Worm (Caenorhabditis elegans) whole organism, L4 larva: ENCODE results near the gene C47E12.9.
A peak's percentile ranks its signal among the peaks of the same experiment; 100 is the strongest.

Experiments used
- F44E2.7 ChIP-seq: fragments of 200-800 bp; sonication (Bioruptor generic); IDR thresholded peaks from 2 replicates; pipeline ENCODE4 v2.1.2; 2022; ENCODE audit warnings: missing genetic modification characterization, missing compliant biosample characterization
- T20F7.1 ChIP-seq: fragments of 200-800 bp; sonication (Bioruptor generic); optimal IDR thresholded peaks from 2 replicates; lab custom pipeline; 2018; ENCODE audit warnings: mild to moderate bottlenecking, missing genetic modification characterization, missing compliant biosample characterization
- Y105C5A.15 ChIP-seq: fragments of 200-800 bp; sonication (Bioruptor generic); IDR thresholded peaks from 2 replicates; pipeline ENCODE4 v1.3.6; 2022; ENCODE audit warnings: missing genetic modification characterization, missing compliant biosample characterization
- Y75B8A.6 ChIP-seq: fragments of 200-800 bp; sonication (Bioruptor generic); IDR thresholded peaks from 2 replicates; pipeline ENCODE4 v1.3.6; 2022; ENCODE audit warnings: missing genetic modification reagents, missing genetic modification characterization, missing compliant biosample characterization
- aha-1 ChIP-seq: fragments of 150-350 bp; peaks from one replicate; lab custom pipeline; 2014; ENCODE audit warnings: missing biosample characterization, missing genetic modification characterization
- ama-1 ChIP-seq: fragments of 150-350 bp; optimal IDR thresholded peaks from 2 replicates; lab custom pipeline; 2014; ENCODE audit warnings: inconsistent platforms, mixed read lengths
- ceh-20 ChIP-seq: fragments of 200-800 bp; sonication (Bioruptor generic); IDR thresholded peaks from 2 replicates; pipeline ENCODE4 v1.3.6; 2022; ENCODE audit warnings: missing genetic modification reagents, missing genetic modification characterization, missing compliant biosample characterization
- ces-1 ChIP-seq: fragments of 150-350 bp; sonication (generic microtip); optimal IDR thresholded peaks from 4 replicates; lab custom pipeline; 2014; ENCODE audit warnings: missing biosample characterization, missing genetic modification reagents, missing genetic modification characterization
- ctbp-1 ChIP-seq: fragments of 200-800 bp; sonication (Bioruptor generic); IDR thresholded peaks from 2 replicates; pipeline ENCODE4 v1.3.6; 2022; ENCODE audit warnings: missing genetic modification reagents, missing genetic modification characterization, missing compliant biosample characterization
- daf-16 ChIP-seq, 3 experiments: sonication (generic microtip); optimal IDR thresholded peaks; 2 replicates each; lab custom pipeline; 2016 to 2017; ENCODE audit warnings: missing genetic modification characterization in 3 of 3, missing genetic modification reagents in 3 of 3, mild to moderate bottlenecking in 2 of 3, missing compliant biosample characterization in 2 of 3, missing biosample characterization in 1 of 3, moderate library complexity in 1 of 3
- daf-19 ChIP-seq: fragments of 200-800 bp; sonication (Bioruptor generic); conservative IDR thresholded peaks from 2 replicates; pipeline ENCODE4 v1.3.6; 2022; ENCODE audit warnings: missing genetic modification characterization, missing compliant biosample characterization
- daf-8 ChIP-seq: fragments of 200-800 bp; sonication (Bioruptor generic); IDR thresholded peaks from 2 replicates; pipeline ENCODE4 v1.3.6; 2022; ENCODE audit warnings: missing genetic modification characterization, missing compliant biosample characterization
- dmd-6 ChIP-seq: fragments of 200-800 bp; sonication (Bioruptor generic); IDR thresholded peaks from 2 replicates; pipeline ENCODE4 v1.3.6; 2022; ENCODE audit warnings: missing genetic modification reagents, missing genetic modification characterization, missing compliant biosample characterization
- dmd-8 ChIP-seq: fragments of 200-800 bp; sonication (Bioruptor generic); IDR thresholded peaks from 2 replicates; pipeline ENCODE4 v1.3.6; 2022; ENCODE audit warnings: missing genetic modification characterization, missing compliant biosample characterization
- dpl-1 ChIP-seq: fragments of 150-350 bp; optimal IDR thresholded peaks from 2 replicates; lab custom pipeline; 2014; ENCODE audit warnings: missing biosample characterization, missing genetic modification reagents, missing genetic modification characterization
- duxl-1 ChIP-seq: sonication (generic microtip); optimal IDR thresholded peaks from 2 replicates; lab custom pipeline; 2016; ENCODE audit warnings: mild to moderate bottlenecking, missing genetic modification characterization, moderate library complexity, missing compliant biosample characterization; ENCODE audit not compliant: poor library complexity
- dve-1 ChIP-seq: sonication (generic microtip); optimal IDR thresholded peaks from 2 replicates; lab custom pipeline; 2017; ENCODE audit warnings: antibody characterized with exemption, mild to moderate bottlenecking, missing genetic modification characterization, missing compliant biosample characterization; ENCODE audit not compliant: insufficient read depth
- egl-27 ChIP-seq: sonication (generic microtip); optimal IDR thresholded peaks from 3 replicates; lab custom pipeline; 2017; ENCODE audit warnings: missing biosample characterization, missing genetic modification reagents, missing genetic modification characterization
- egl-43 ChIP-seq: fragments of 200-800 bp; sonication (Bioruptor generic); IDR thresholded peaks from 2 replicates; pipeline ENCODE4 v1.3.6; 2022; ENCODE audit warnings: missing genetic modification reagents, missing genetic modification characterization, missing compliant biosample characterization
- hlh-30 ChIP-seq: sonication (generic microtip); optimal IDR thresholded peaks from 2 replicates; lab custom pipeline; 2017; ENCODE audit warnings: antibody characterized with exemption, mild to moderate bottlenecking, missing genetic modification characterization, missing compliant biosample characterization; ENCODE audit not compliant: insufficient read depth
- hmg-1.1 ChIP-seq: fragments of 200-800 bp; sonication (Bioruptor generic); IDR thresholded peaks from 2 replicates; pipeline ENCODE4 v1.3.6; 2022; ENCODE audit warnings: missing genetic modification reagents, missing genetic modification characterization, missing compliant biosample characterization
- lin-38 ChIP-seq: fragments of 200-800 bp; sonication (Bioruptor generic); IDR thresholded peaks from 2 replicates; pipeline ENCODE4 v1.3.6; 2022; ENCODE audit warnings: missing genetic modification reagents, missing genetic modification characterization, missing compliant biosample characterization
- lsy-2 ChIP-seq, 2 experiments: fragments of 150-350 bp in 1 of 2; sonication (generic microtip) in 1 of 2; optimal IDR thresholded peaks; 2 replicates each; lab custom pipeline; 2014 to 2017; ENCODE audit warnings: missing biosample characterization in 2 of 2, missing genetic modification characterization in 2 of 2
- madf-9 ChIP-seq: fragments of 200-800 bp; sonication (Bioruptor generic); conservative IDR thresholded peaks from 2 replicates; pipeline ENCODE4 v1.3.6; 2022; ENCODE audit warnings: missing genetic modification reagents, missing genetic modification characterization, missing compliant biosample characterization
- mep-1 ChIP-seq: fragments of 150-350 bp; sonication (generic microtip); optimal IDR thresholded peaks from 3 replicates; lab custom pipeline; 2014; ENCODE audit warnings: missing biosample characterization, missing genetic modification characterization
- mes-2 ChIP-seq: sonication (generic microtip); optimal IDR thresholded peaks from 2 replicates; lab custom pipeline; 2016; ENCODE audit warnings: missing genotype, mild to moderate bottlenecking, missing genetic modification characterization, missing compliant biosample characterization; ENCODE audit not compliant: poor library complexity, severe bottlenecking
- mxl-3 ChIP-seq: fragments of 200-800 bp; sonication (Bioruptor generic); optimal IDR thresholded peaks from 2 replicates; lab custom pipeline; 2018; ENCODE audit warnings: mild to moderate bottlenecking, missing genetic modification characterization, missing compliant biosample characterization
- nhr-102 ChIP-seq: sonication (generic microtip); optimal IDR thresholded peaks from 2 replicates; lab custom pipeline; 2016; ENCODE audit warnings: mild to moderate bottlenecking, missing genetic modification characterization, moderate library complexity, missing compliant biosample characterization
- nhr-111 ChIP-seq: fragments of 200-800 bp; sonication (Bioruptor generic); optimal IDR thresholded peaks from 2 replicates; lab custom pipeline; 2018; ENCODE audit warnings: mild to moderate bottlenecking, missing genetic modification characterization, missing compliant biosample characterization
- nhr-25 ChIP-seq: sonication (generic microtip); optimal IDR thresholded peaks from 2 replicates; lab custom pipeline; 2017; ENCODE audit warnings: missing genetic modification characterization, mild to moderate bottlenecking, missing compliant biosample characterization, antibody characterized with exemption, moderate library complexity, borderline replicate concordance; ENCODE audit not compliant: insufficient read depth
- nhr-28 ChIP-seq: fragments of 150-350 bp; optimal IDR thresholded peaks from 2 replicates; lab custom pipeline; 2014; ENCODE audit warnings: missing biosample characterization, missing genetic modification characterization
- nhr-41 ChIP-seq: fragments of 200-800 bp; sonication (Bioruptor generic); IDR thresholded peaks from 2 replicates; pipeline ENCODE4 v1.3.6; 2022; ENCODE audit warnings: missing genetic modification reagents, missing genetic modification characterization, missing compliant biosample characterization
- nhr-42 ChIP-seq: fragments of 200-800 bp; sonication (Bioruptor generic); IDR thresholded peaks from 2 replicates; pipeline ENCODE4 v1.3.6; 2022; ENCODE audit warnings: missing genetic modification characterization, missing compliant biosample characterization
- nhr-48 ChIP-seq: sonication (generic microtip); optimal IDR thresholded peaks from 2 replicates; lab custom pipeline; 2016; ENCODE audit warnings: mild to moderate bottlenecking, missing genetic modification characterization, missing compliant biosample characterization
- nhr-76 ChIP-seq: fragments of 150-350 bp; optimal IDR thresholded peaks from 2 replicates; lab custom pipeline; 2014; ENCODE audit warnings: missing biosample characterization, missing genetic modification characterization
- nhr-77 ChIP-seq: fragments of 150-350 bp; optimal IDR thresholded peaks from 2 replicates; lab custom pipeline; 2014; ENCODE audit warnings: missing biosample characterization, missing genetic modification characterization
- rbr-2 ChIP-seq: sonication (generic microtip); optimal IDR thresholded peaks from 2 replicates; lab custom pipeline; 2016; ENCODE audit warnings: missing genotype, missing genetic modification characterization, missing compliant biosample characterization
- snpc-1.2 ChIP-seq: fragments of 200-800 bp; sonication (Bioruptor generic); IDR thresholded peaks from 2 replicates; pipeline ENCODE4 v1.3.6; 2022; ENCODE audit warnings: missing genetic modification reagents, missing genetic modification characterization, missing compliant biosample characterization
- tag-97 ChIP-seq: fragments of 200-800 bp; sonication (Bioruptor generic); IDR thresholded peaks from 2 replicates; pipeline ENCODE4 v1.3.6; 2022; ENCODE audit warnings: missing genetic modification characterization, missing compliant biosample characterization
- vab-7 ChIP-seq: fragments of 200-800 bp; sonication (Bioruptor generic); IDR thresholded peaks from 2 replicates; pipeline ENCODE4 v1.3.6; 2022; ENCODE audit warnings: missing genetic modification reagents, missing genetic modification characterization, missing compliant biosample characterization
- zfp-2 ChIP-seq: sonication (generic microtip); optimal IDR thresholded peaks from 2 replicates; lab custom pipeline; 2016; ENCODE audit warnings: mild to moderate bottlenecking, missing genetic modification characterization, missing compliant biosample characterization
- zfp-3 ChIP-seq: fragments of 200-800 bp; sonication (Bioruptor generic); conservative IDR thresholded peaks from 2 replicates; pipeline ENCODE4 v1.3.6; 2022; ENCODE audit warnings: missing genetic modification reagents, missing genetic modification characterization, missing compliant biosample characterization
- zip-2 ChIP-seq: fragments of 150-350 bp; optimal IDR thresholded peaks from 2 replicates; lab custom pipeline; 2014; ENCODE audit warnings: missing biosample characterization, missing genetic modification characterization

Gene C47E12.9

DNA sequence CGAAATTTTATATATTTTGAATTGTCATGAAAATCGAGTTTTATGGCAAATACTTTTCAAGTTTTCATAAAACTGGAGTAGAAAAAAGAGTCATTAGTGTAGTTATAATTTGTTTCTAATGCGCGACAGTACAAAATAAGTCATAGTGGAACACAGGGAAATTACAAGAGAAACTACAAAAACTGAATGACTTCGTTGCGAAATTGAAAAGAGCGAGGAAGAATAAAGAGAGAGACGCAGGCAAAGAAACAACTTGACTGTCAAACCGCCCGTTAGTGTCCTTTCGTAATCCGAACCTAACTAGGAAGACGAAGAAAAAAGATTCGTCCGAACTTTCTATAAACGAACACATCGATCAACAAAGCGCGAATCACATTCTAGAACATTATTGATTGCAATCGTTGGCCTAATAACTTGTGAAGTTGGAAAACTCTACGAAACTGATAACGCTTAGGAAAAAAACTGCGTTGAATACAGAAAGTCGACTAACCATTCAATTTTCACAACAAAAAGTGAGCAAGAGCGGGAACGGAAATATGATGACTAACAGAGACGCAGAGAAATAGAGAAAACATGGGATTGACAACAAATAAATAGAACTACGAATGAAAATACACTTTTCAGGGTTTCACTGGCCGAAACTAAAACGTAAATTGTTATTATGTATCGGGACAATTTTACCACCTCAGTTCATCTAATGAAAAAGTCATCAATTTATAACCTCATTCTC is 19.1 kb downstream of the C47E12.9 start (continued):
- TF ChIP-seq mxl-3 = no peak
- TF ChIP-seq ces-1 (GFP tag; lab: Kevin White, UChicago) = no peak
- no peak for TF ChIP-seq nhr-77 (tag; lab: Kevin White, UChicago)
- no peak for TF ChIP-seq Y105C5A.15
- TF ChIP-seq Y75B8A.6 = no peak
- TF ChIP-seq snpc-1.2 (GFP tag; lab: Robert Waterston, UW) = 0 out of 2 replicates have a peak, but pooled peaks have one; percentile 28
- TF ChIP-seq mes-2 = no peak

DNA sequence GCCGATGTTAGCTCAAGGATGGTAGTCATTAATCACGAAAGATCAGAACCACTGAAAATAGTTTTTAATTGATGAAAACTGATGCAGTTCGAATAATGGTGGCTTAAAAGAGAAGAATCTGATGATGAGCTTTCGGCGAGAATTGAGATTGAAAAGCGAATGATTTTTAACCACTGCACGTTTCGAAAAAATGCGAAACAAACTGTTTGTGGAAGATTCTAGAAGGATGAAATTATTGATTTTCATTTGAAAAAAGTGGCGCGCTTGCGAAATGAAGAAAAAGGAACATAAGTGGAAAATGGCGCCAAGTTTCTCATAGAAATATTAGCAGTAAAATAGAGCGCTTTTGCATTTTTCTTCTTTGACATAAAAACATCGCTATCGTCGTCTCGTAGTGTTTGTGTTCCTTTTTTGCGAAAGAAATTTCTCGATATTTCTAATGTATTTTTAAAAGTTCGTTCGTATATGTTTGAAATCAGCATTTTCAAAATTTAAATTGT is 20.5 kb downstream of the C47E12.9 start, which contains the start of gene uba-1:
Gene uba-1, minus strand, starts transcription at position 51 of the 500 bp plus-strand sequence.
- TF ChIP-seq dmd-8 (GFP tag; lab: Robert Waterston, UW) = no peak
- TF ChIP-seq ctbp-1 = 0 out of 2 replicates have a peak, but pooled peaks have one; percentile 14
- no peak for TF ChIP-seq nhr-76 (tag; lab: Kevin White, UChicago)
- peak; percentile 19 for TF ChIP-seq nhr-28 (tag; lab: Kevin White, UChicago)
- TF ChIP-seq lin-38 = peak; percentile 81
- no peak for TF ChIP-seq F44E2.7 (GFP tag; lab: Robert Waterston, UW)
- peak in 1 of 2 experiments; percentile 69 for TF ChIP-seq lsy-2 (tag; optimal IDR thresholded peaks at IDR 0.05; lab: Kevin White, UChicago)
- TF ChIP-seq tag-97 (GFP tag; lab: Robert Waterston, UW) = no peak
- peak; percentile 92 for TF ChIP-seq zfp-3 (GFP tag; lab: Robert Waterston, UW)
- TF ChIP-seq T20F7.1 (GFP tag; lab: Kevin White, UChicago) = peak; percentile 78
- TF ChIP-seq snpc-1.2 (GFP tag; lab: Robert Waterston, UW) = 0 out of 2 replicates have a peak, but pooled peaks have one; percentile 43
- no peak for TF ChIP-seq aha-1 (tag; lab: Kevin White, UChicago)
- TF ChIP-seq nhr-41 (GFP tag; lab: Robert Waterston, UW) = no peak
- TF ChIP-seq Y75B8A.6 = 0 out of 2 replicates have a peak, but pooled peaks have one; percentile 40
- TF ChIP-seq daf-8 = no peak
- 0 out of 2 replicates have a peak, but pooled peaks have one; percentile 41 for TF ChIP-seq nhr-42 (GFP tag; lab: Robert Waterston, UW)
- peak; percentile 77 for TF ChIP-seq ama-1 (lab: Kevin White, UChicago)
- peak; percentile 19 for TF ChIP-seq nhr-77 (tag; lab: Kevin White, UChicago)
- 0 out of 2 replicates have a peak, but pooled peaks have one; percentile 24 for TF ChIP-seq ceh-20 (GFP tag; lab: Robert Waterston, UW)
- 0 out of 2 replicates have a peak, but pooled peaks have one; percentile 15 for TF ChIP-seq vab-7
- TF ChIP-seq nhr-102 (tag; lab: Kevin White, UChicago) = peak; percentile 77
- TF ChIP-seq dve-1 (tag; lab: Kevin White, UChicago) = peak; percentile 87
- TF ChIP-seq hmg-1.1 = peak; percentile 28; the same call in 1 of the 2 replicates
- no peak for TF ChIP-seq nhr-111 (GFP tag; lab: Kevin White, UChicago)
- TF ChIP-seq hlh-30 (tag; lab: Kevin White, UChicago) = peak; percentile 9
- peak; percentile 21; the same call in 1 of the 2 replicates for TF ChIP-seq dmd-6 (GFP tag; lab: Robert Waterston, UW)
- no peak for TF ChIP-seq zfp-2 (tag; lab: Kevin White, UChicago)
- peak; percentile 57 for TF ChIP-seq mes-2
- TF ChIP-seq egl-27 (tag; lab: Kevin White, UChicago) = no peak
- TF ChIP-seq daf-19 = peak; percentile 73; the same call in 1 of the 2 replicates
- peak; percentile 61 for TF ChIP-seq zip-2
- TF ChIP-seq rbr-2 (tag; lab: Kevin White, UChicago) = peak; percentile 56
- TF ChIP-seq duxl-1 (tag; lab: Kevin White, UChicago) = peak; percentile 4
- TF ChIP-seq Y105C5A.15 = 0 out of 2 replicates have a peak, but pooled peaks have one; percentile 18
- TF ChIP-seq daf-16 (GFP tag; optimal IDR thresholded peaks at IDR 0.05; lab: Kevin White, UChicago) = peak in 1 of 2 experiments; percentile 45
- peak; percentile 65 for TF ChIP-seq daf-16 (tag; optimal IDR thresholded peaks at IDR 0.05; lab: Kevin White, UChicago)
- TF ChIP-seq egl-43 = 0 out of 2 replicates have a peak, but pooled peaks have one; percentile 19
- peak; percentile 52 for TF ChIP-seq dpl-1
- peak; percentile 80 for TF ChIP-seq mep-1 (tag; lab: Kevin White, UChicago)
- TF ChIP-seq madf-9 (GFP tag; lab: Robert Waterston, UW) = no peak
- peak; percentile 36 for TF ChIP-seq nhr-25 (tag; lab: Kevin White, UChicago)
- peak; percentile 53 for TF ChIP-seq nhr-48 (tag; lab: Kevin White, UChicago)
